Fruit fly (Drosophila melanogaster) whole organism, embryonic: ENCODE results near the gene Dus3.
A peak's percentile ranks its signal among the peaks of the same experiment; 100 is the strongest.

Source experiments
- CG10321 ChIP-seq: fragments of 200-800 bp; sonication (Bioruptor generic); IDR thresholded peaks from 2 replicates; pipeline ENCODE4 v1.3.6; 2022; ENCODE audit warnings: missing biosample characterization, missing genetic modification characterization
- CG10565 ChIP-seq: fragments of 200-800 bp; sonication (Bioruptor generic); optimal IDR thresholded peaks from 3 replicates; lab custom pipeline; 2016; ENCODE audit warnings: missing biosample characterization, mild to moderate bottlenecking, missing genetic modification characterization
- CG10959 ChIP-seq: fragments of 200-800 bp; sonication (Bioruptor generic); IDR thresholded peaks from 2 replicates; pipeline ENCODE4 v1.3.6; 2022; ENCODE audit warnings: missing biosample characterization, missing genetic modification characterization
- CG11247 ChIP-seq: fragments of 200-800 bp; sonication (Bioruptor generic); IDR thresholded peaks from 2 replicates; pipeline ENCODE4 v1.3.6; 2022; ENCODE audit warnings: missing biosample characterization, missing genetic modification characterization
- CG11560 ChIP-seq: fragments of 200-800 bp; sonication (Bioruptor generic); IDR thresholded peaks from 3 replicates; pipeline ENCODE4 v1.3.6; 2022; ENCODE audit warnings: missing biosample characterization, missing genetic modification characterization
- CG11695 ChIP-seq: fragments of 200-800 bp; sonication (Bioruptor generic); IDR thresholded peaks from 3 replicates; pipeline ENCODE4 v1.3.6; 2022; ENCODE audit warnings: missing biosample characterization, missing genetic modification characterization
- CG13775 ChIP-seq: fragments of 200-800 bp; sonication (Bioruptor generic); optimal IDR thresholded peaks from 3 replicates; lab custom pipeline; 2017; ENCODE audit warnings: missing biosample characterization, mild to moderate bottlenecking, missing genetic modification characterization
- CG14667 ChIP-seq: fragments of 200-800 bp; sonication (Bioruptor generic); IDR thresholded peaks from 2 replicates; pipeline ENCODE4 v1.3.6; 2022; ENCODE audit warnings: missing biosample characterization, missing genetic modification characterization
- CG16815 ChIP-seq: fragments of 200-800 bp; sonication (Bioruptor generic); optimal IDR thresholded peaks from 3 replicates; lab custom pipeline; 2017; ENCODE audit warnings: missing biosample characterization, mild to moderate bottlenecking, missing genetic modification characterization
- CG17186 ChIP-seq: fragments of 200-800 bp; sonication (Bioruptor generic); optimal IDR thresholded peaks from 3 replicates; lab custom pipeline; 2017; ENCODE audit warnings: missing biosample characterization, missing genetic modification reagents, missing genetic modification characterization
- CG1832 ChIP-seq: fragments of 200-800 bp; sonication (Bioruptor generic); optimal IDR thresholded peaks from 2 replicates; lab custom pipeline; 2017; ENCODE audit warnings: missing biosample characterization, mild to moderate bottlenecking, missing genetic modification characterization, inconsistent platforms
- CG18476 ChIP-seq: fragments of 200-800 bp; sonication (Bioruptor generic); optimal IDR thresholded peaks from 2 replicates; lab custom pipeline; 2016; ENCODE audit warnings: missing biosample characterization, mild to moderate bottlenecking, missing genetic modification characterization
- CG31441 ChIP-seq: fragments of 200-800 bp; sonication (Bioruptor generic); IDR thresholded peaks from 2 replicates; pipeline ENCODE4 v1.3.6; 2022; ENCODE audit warnings: missing biosample characterization, missing genetic modification characterization
- CG3407 ChIP-seq: fragments of 200-800 bp; sonication (Bioruptor generic); optimal IDR thresholded peaks from 2 replicates; lab custom pipeline; 2018; ENCODE audit warnings: missing biosample characterization, mild to moderate bottlenecking, missing genetic modification characterization
- CG34422 ChIP-seq: fragments of 200-800 bp; sonication (Bioruptor generic); IDR thresholded peaks from 3 replicates; pipeline ENCODE4 v1.3.6; 2022; ENCODE audit warnings: missing biosample characterization, missing genetic modification characterization
- CG42726 ChIP-seq: fragments of 200-800 bp; sonication (Bioruptor generic); IDR thresholded peaks from 2 replicates; pipeline ENCODE4 v1.3.6; 2022; ENCODE audit warnings: missing biosample characterization, missing genetic modification characterization; ENCODE audit not compliant: partially characterized antibody
- CG4730 ChIP-seq: fragments of 200-800 bp; sonication (Bioruptor generic); IDR thresholded peaks from 2 replicates; pipeline ENCODE4 v1.3.6; 2022; ENCODE audit warnings: missing biosample characterization, missing genetic modification characterization
- CG8765 ChIP-seq: fragments of 200-800 bp; sonication (Bioruptor generic); IDR thresholded peaks from 2 replicates; pipeline ENCODE4 v1.3.6; 2022; ENCODE audit warnings: missing biosample characterization, missing genetic modification characterization
- CG9437 ChIP-seq: fragments of 200-800 bp; sonication (Bioruptor generic); optimal IDR thresholded peaks from 2 replicates; lab custom pipeline; 2018; ENCODE audit warnings: missing biosample characterization, mild to moderate bottlenecking, missing genetic modification characterization
- CTCF ChIP-seq: fragments of 200-800 bp; sonication (Bioruptor generic); optimal IDR thresholded peaks from 2 replicates; lab custom pipeline; 2017; ENCODE audit warnings: missing biosample characterization, mild to moderate bottlenecking, missing genetic modification characterization, moderate library complexity
- Elba2 ChIP-seq: fragments of 200-800 bp; sonication (Bioruptor generic); optimal IDR thresholded peaks from 3 replicates; lab custom pipeline; 2016; ENCODE audit warnings: missing biosample characterization, missing genetic modification characterization
- Hsf ChIP-seq: fragments of 200-800 bp; sonication (Bioruptor generic); optimal IDR thresholded peaks from 3 replicates; lab custom pipeline; 2016; ENCODE audit warnings: missing biosample characterization, missing genetic modification characterization
- Kr ChIP-seq: fragments of 200-800 bp; sonication (Bioruptor generic); optimal IDR thresholded peaks from 2 replicates; lab custom pipeline; 2017; ENCODE audit warnings: missing biosample characterization, mild to moderate bottlenecking, missing genetic modification characterization
- Max ChIP-seq: fragments of 200-800 bp; sonication (Bioruptor generic); optimal IDR thresholded peaks from 2 replicates; lab custom pipeline; 2016; ENCODE audit warnings: missing biosample characterization, mild to moderate bottlenecking, missing genetic modification characterization
- Med ChIP-seq: fragments of 200-800 bp; sonication (Bioruptor generic); peaks from one replicate; lab custom pipeline; 2016; ENCODE audit warnings: missing biosample characterization, missing genetic modification characterization, mild to moderate bottlenecking, inconsistent platforms, moderate library complexity
- NC2β ChIP-seq: fragments of 200-800 bp; sonication (Bioruptor generic); optimal IDR thresholded peaks from 2 replicates; lab custom pipeline; 2016; ENCODE audit warnings: missing biosample characterization, missing genetic modification characterization
- NFAT ChIP-seq: fragments of 200-800 bp; sonication (Bioruptor generic); IDR thresholded peaks from 2 replicates; pipeline ENCODE4 v1.3.6; 2022; ENCODE audit warnings: missing biosample characterization, missing genetic modification characterization
- Nf-YB ChIP-seq: fragments of 200-800 bp; sonication (Bioruptor generic); optimal IDR thresholded peaks from 3 replicates; lab custom pipeline; 2019; ENCODE audit warnings: missing biosample characterization, mild to moderate bottlenecking, missing genetic modification characterization, moderate library complexity
- Nf-YC ChIP-seq: fragments of 200-800 bp; optimal IDR thresholded peaks from 3 replicates; lab custom pipeline; 2019; ENCODE audit warnings: missing biosample characterization, mild to moderate bottlenecking, missing genetic modification characterization, moderate library complexity
- Sry-β ChIP-seq: fragments of 200-800 bp; sonication (Bioruptor generic); optimal IDR thresholded peaks from 2 replicates; lab custom pipeline; 2018; ENCODE audit warnings: missing biosample characterization, mild to moderate bottlenecking, missing genetic modification characterization, moderate library complexity
- YL-1 ChIP-seq: fragments of 200-800 bp; sonication (Bioruptor generic); optimal IDR thresholded peaks from 3 replicates; lab custom pipeline; 2017; ENCODE audit warnings: missing biosample characterization, mild to moderate bottlenecking, missing genetic modification characterization
- bbx ChIP-seq: fragments of 200-800 bp; sonication (Bioruptor generic); IDR thresholded peaks from 2 replicates; pipeline ENCODE4 v1.3.6; 2022; ENCODE audit warnings: missing biosample characterization, missing genetic modification characterization; ENCODE audit not compliant: partially characterized antibody
- chinmo ChIP-seq: fragments of 200-800 bp; sonication (Bioruptor generic); IDR thresholded peaks from 4 replicates; pipeline ENCODE4 v1.3.6; 2022; ENCODE audit warnings: missing biosample characterization, missing genetic modification characterization; ENCODE audit not compliant: partially characterized antibody
- chn ChIP-seq: fragments of 200-800 bp; sonication (Bioruptor generic); optimal IDR thresholded peaks from 2 replicates; lab custom pipeline; 2016; ENCODE audit warnings: missing biosample characterization, missing genetic modification characterization
- crol ChIP-seq: fragments of 200-800 bp; sonication (Bioruptor generic); IDR thresholded peaks from 2 replicates; pipeline ENCODE4 v1.3.6; 2022; ENCODE audit warnings: missing biosample characterization, missing genetic modification characterization
- dmrt99B ChIP-seq: fragments of 200-800 bp; sonication (Bioruptor generic); optimal IDR thresholded peaks from 2 replicates; lab custom pipeline; 2018; ENCODE audit warnings: missing biosample characterization, mild to moderate bottlenecking, missing genetic modification characterization, moderate library complexity
- ewg ChIP-seq: fragments of 200-800 bp; sonication (Bioruptor generic); optimal IDR thresholded peaks from 3 replicates; lab custom pipeline; 2017; ENCODE audit warnings: mild to moderate bottlenecking, missing biosample characterization, missing genetic modification reagents, missing genetic modification characterization
- eyg ChIP-seq: fragments of 200-800 bp; sonication (Bioruptor generic); optimal IDR thresholded peaks from 3 replicates; lab custom pipeline; 2016; ENCODE audit warnings: missing biosample characterization, missing genetic modification characterization
- fd3F ChIP-seq: fragments of 200-800 bp; sonication (Bioruptor generic); optimal IDR thresholded peaks from 2 replicates; lab custom pipeline; 2018; ENCODE audit warnings: missing biosample characterization, mild to moderate bottlenecking, missing genetic modification characterization, moderate library complexity
- grn ChIP-seq: fragments of 200-800 bp; sonication (Bioruptor generic); optimal IDR thresholded peaks from 3 replicates; lab custom pipeline; 2017; ENCODE audit warnings: missing biosample characterization, missing genetic modification characterization
- lab ChIP-seq: fragments of 200-800 bp; sonication (Bioruptor generic); optimal IDR thresholded peaks from 3 replicates; lab custom pipeline; 2017; ENCODE audit warnings: missing biosample characterization, missing genetic modification characterization, mild to moderate bottlenecking, moderate library complexity, missing genetic modification reagents
- mirr ChIP-seq: fragments of 200-800 bp; sonication (Bioruptor generic); optimal IDR thresholded peaks from 3 replicates; lab custom pipeline; 2018; ENCODE audit warnings: missing biosample characterization, mild to moderate bottlenecking, missing genetic modification characterization
- peb ChIP-seq: fragments of 200-800 bp; sonication (Bioruptor generic); IDR thresholded peaks from 2 replicates; pipeline ENCODE4 v1.3.6; 2022; ENCODE audit warnings: missing biosample characterization, missing genetic modification characterization
- pfk ChIP-seq: fragments of 200-800 bp; sonication (Bioruptor generic); optimal IDR thresholded peaks from 2 replicates; lab custom pipeline; 2018; ENCODE audit warnings: missing biosample characterization, mild to moderate bottlenecking, missing genetic modification characterization, moderate library complexity
- prd ChIP-seq, 3 experiments: fragments of >200 bp in 2 of 3; fragments of 200-800 bp in 1 of 3; sonication (Bioruptor generic) in 1 of 3; optimal IDR thresholded peaks in 2 of 3; IDR thresholded peaks in 1 of 3; 2 replicates in 2 of 3; 3 replicates in 1 of 3; pipeline versions ENCODE4 v1.3.6 to Lab custom; 2017 to 2022; ENCODE audit warnings: missing biosample characterization in 1 of 3, missing genetic modification characterization in 1 of 3
- ro ChIP-seq: fragments of 200-800 bp; sonication (Bioruptor generic); IDR thresholded peaks from 2 replicates; pipeline ENCODE4 v1.3.6; 2022; ENCODE audit warnings: missing biosample characterization, missing genetic modification characterization
- seq ChIP-seq: fragments of 200-800 bp; sonication (Bioruptor generic); IDR thresholded peaks from 2 replicates; pipeline ENCODE4 v1.3.6; 2022; ENCODE audit warnings: missing biosample characterization, missing genetic modification characterization
- trem ChIP-seq: fragments of 200-800 bp; optimal IDR thresholded peaks from 3 replicates; lab custom pipeline; 2019; ENCODE audit warnings: missing biosample characterization, mild to moderate bottlenecking, missing genetic modification characterization, moderate library complexity
- zfh2 ChIP-seq: fragments of 200-800 bp; sonication (Bioruptor generic); optimal IDR thresholded peaks from 2 replicates; lab custom pipeline; 2016; ENCODE audit warnings: missing biosample characterization, missing genetic modification characterization

Gene Dus3

dm6 chr2L:19765406-19765805, 6.7 kb downstream of the Dus3 start:
- TF ChIP-seq chinmo (GFP tag; lab: Robert Waterston, UW) (0 out of 4 replicates have a peak, but pooled peaks have one; percentile 49), pfk (no peak), Sry-β (GFP tag; lab: Kevin White, UChicago) (no peak), Nf-YC (tag; lab: Kevin White, UChicago) (peak; percentile 89), Max (GFP tag; lab: Kevin White, UChicago) (no peak), seq (GFP tag; lab: Robert Waterston, UW) (peak; percentile 62; the same call in 1 of the 2 replicates), Med (GFP tag; lab: Kevin White, UChicago) (peak; percentile 34), ewg (GFP tag; lab: Kevin White, UChicago) (peak; percentile 69), Nf-YB (GFP tag; lab: Kevin White, UChicago) (peak; percentile 83), CG9437 (no peak), CTCF (GFP tag; lab: Kevin White, UChicago) (no peak)

DNA sequence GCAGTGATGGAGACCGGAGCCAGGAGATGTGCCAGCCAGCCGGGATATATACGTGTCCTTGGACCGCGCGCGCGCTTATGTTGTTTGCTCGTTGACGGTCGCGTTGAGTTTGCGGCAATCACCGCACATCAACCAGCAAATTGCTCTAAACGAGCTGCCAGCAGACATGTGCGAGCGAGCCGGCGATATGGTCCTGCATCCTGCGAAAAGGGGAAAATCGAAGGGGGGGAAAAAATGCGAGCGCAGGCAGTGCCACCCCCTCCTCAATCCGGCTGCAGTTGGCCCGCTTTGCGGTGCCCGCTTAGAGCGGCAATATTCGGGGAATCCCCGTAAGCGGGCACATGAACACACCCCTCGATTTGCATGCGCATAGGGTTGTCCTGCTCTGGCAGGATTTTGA, 10.3 kb downstream of the Dus3 start, which contains the start of gene bsh:
Gene bsh (minus strand): TSS at position 101 of the 400 bp plus-strand sequence.
- TF ChIP-seq bbx (no peak), CG10321 (GFP tag; lab: Robert Waterston, UW) (peak; percentile 46; the same call in 1 of the 2 replicates), CG17186 (no peak), prd (optimal IDR thresholded peaks at IDR 0.05; lab: Kevin White, UChicago) (no peak), prd (GFP tag; IDR thresholded peaks at IDR 0.05; lab: Robert Waterston, UW) (no peak), ro (no peak), crol (no peak), CG34422 (0 out of 3 replicates have a peak, but pooled peaks have one; percentile 23), CG18476 (GFP tag; lab: Kevin White, UChicago) (no peak), CG11560 (tag; lab: Robert Waterston, UW) (no peak), Kr (GFP tag; lab: Kevin White, UChicago) (no peak), CG1832 (GFP tag; lab: Kevin White, UChicago) (peak; percentile 10), CG10959 (GFP tag; lab: Robert Waterston, UW) (no peak), CG13775 (GFP tag; lab: Kevin White, UChicago) (no peak), zfh2 (GFP tag; lab: Kevin White, UChicago) (no peak), lab (GFP tag; lab: Kevin White, UChicago) (no peak), eyg (GFP tag; lab: Kevin White, UChicago) (no peak), grn (GFP tag; lab: Kevin White, UChicago) (no peak), fd3F (GFP tag; lab: Kevin White, UChicago) (no peak), dmrt99B (no peak), CG8765 (GFP tag; lab: Robert Waterston, UW) (0 out of 2 replicates have a peak, but pooled peaks have one; percentile 27), CG31441 (GFP tag; lab: Robert Waterston, UW) (no peak), CG11695 (GFP tag; lab: Robert Waterston, UW) (no peak), Hsf (GFP tag; lab: Kevin White, UChicago) (no peak)

- TF ChIP-seq CG11247 (GFP tag; lab: Robert Waterston, UW) (no peak), Nf-YB (GFP tag; lab: Kevin White, UChicago) (peak; percentile 97), chn (no peak), ewg (GFP tag; lab: Kevin White, UChicago) (no peak), Nf-YC (tag; lab: Kevin White, UChicago) (peak; percentile 97), CG10565 (no peak), trem (tag; lab: Kevin White, UChicago) (no peak), NC2β (GFP tag; lab: Kevin White, UChicago) (no peak), CG16815 (no peak), CG14667 (no peak), peb (GFP tag; lab: Robert Waterston, UW) (no peak), NFAT (no peak), mirr (GFP tag; lab: Kevin White, UChicago) (no peak), YL-1 (GFP tag; lab: Kevin White, UChicago) (no peak), seq (GFP tag; lab: Robert Waterston, UW) (peak; percentile 57; the same call in 1 of the 2 replicates), CG1832 (GFP tag; lab: Kevin White, UChicago) (peak; percentile 69), CG4730 (GFP tag; lab: Robert Waterston, UW) (no peak), Elba2 (GFP tag; lab: Kevin White, UChicago) (no peak), CG42726 (GFP tag; lab: Robert Waterston, UW) (no peak), CG3407 (GFP tag; lab: Kevin White, UChicago) (no peak)
Observed at dm6 chr2L:19769703-19770102, 11.0 kb downstream of the Dus3 start.
